Worm (Caenorhabditis elegans) whole organism, L2 larva: ENCODE data around the gene ckb-1.

Experiments used
- C34F6.9 ChIP-seq: fragments of 150-350 bp; optimal IDR thresholded peaks from 2 replicates; lab custom pipeline; 2014; ENCODE audit warnings: missing biosample characterization, missing genetic modification characterization
- gmeb-1 ChIP-seq: fragments of 150-350 bp; optimal IDR thresholded peaks from 2 replicates; lab custom pipeline; 2014; ENCODE audit warnings: missing biosample characterization, missing genetic modification characterization
- nhr-25 ChIP-seq: fragments of 150-350 bp; sonication (generic microtip); optimal IDR thresholded peaks from 3 replicates; lab custom pipeline; 2014; ENCODE audit warnings: missing biosample characterization, missing genetic modification characterization
- ztf-4 ChIP-seq: fragments of 150-350 bp; optimal IDR thresholded peaks from 2 replicates; lab custom pipeline; 2014; ENCODE audit warnings: missing biosample characterization, missing genetic modification characterization

DNA sequence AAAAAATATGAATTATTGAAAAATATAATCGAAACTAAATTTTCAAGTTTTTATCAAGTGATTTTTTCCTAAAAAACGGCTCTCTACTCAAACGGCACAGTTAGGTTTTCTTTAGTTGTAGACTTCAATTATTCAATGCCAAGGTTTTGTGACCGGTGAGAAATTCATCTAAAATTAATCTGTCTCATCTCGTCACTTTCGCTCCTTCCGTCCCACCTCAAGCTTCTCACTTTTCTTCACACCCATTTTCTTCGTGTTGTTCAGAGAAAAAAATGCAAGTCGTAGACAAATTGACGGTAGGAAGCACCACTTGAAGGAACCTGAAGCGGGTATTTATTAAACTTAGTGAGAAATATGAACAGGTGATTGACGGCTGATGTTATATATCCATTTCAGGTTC lies 26.2 kb downstream of the ckb-1 start:
- TF ChIP-seq ztf-4 (tag; lab: Kevin White, UChicago) (no peak), C34F6.9 (no peak), gmeb-1 (tag; lab: Kevin White, UChicago) (no peak), nhr-25 (tag; lab: Kevin White, UChicago) (no peak)
